Worm (Caenorhabditis elegans) whole organism, young adult: ENCODE measurements around the gene pmp-2.

Source experiments
- Y95B8A.8 ChIP-seq: fragments of 200-800 bp; sonication (Bioruptor generic); IDR thresholded peaks from 2 replicates; pipeline ENCODE4 v1.3.6; 2022; ENCODE audit warnings: missing genetic modification reagents, missing genetic modification characterization, missing compliant biosample characterization
- efl-1 ChIP-seq: fragments of 150-350 bp; optimal IDR thresholded peaks from 2 replicates; lab custom pipeline; 2014; ENCODE audit warnings: missing biosample characterization, missing genetic modification reagents, missing genetic modification characterization
- ets-4 ChIP-seq: fragments of 200-800 bp; sonication (Bioruptor generic); optimal IDR thresholded peaks from 2 replicates; lab custom pipeline; 2018; ENCODE audit warnings: mild to moderate bottlenecking, missing genetic modification characterization, missing compliant biosample characterization
- rcor-1 ChIP-seq: fragments of 200-800 bp; sonication (Bioruptor generic); IDR thresholded peaks from 2 replicates; pipeline ENCODE4 v1.3.6; 2022; ENCODE audit warnings: missing genetic modification reagents, missing genetic modification characterization, missing compliant biosample characterization
- somi-1 ChIP-seq: fragments of 200-800 bp; sonication (Bioruptor generic); optimal IDR thresholded peaks from 2 replicates; lab custom pipeline; 2018; ENCODE audit warnings: mild to moderate bottlenecking, missing genetic modification characterization, missing compliant biosample characterization
- ztf-18 ChIP-seq: sonication (generic microtip); optimal IDR thresholded peaks from 2 replicates; lab custom pipeline; 2016; ENCODE audit warnings: missing genotype, mild to moderate bottlenecking, missing genetic modification characterization, missing compliant biosample characterization

DNA sequence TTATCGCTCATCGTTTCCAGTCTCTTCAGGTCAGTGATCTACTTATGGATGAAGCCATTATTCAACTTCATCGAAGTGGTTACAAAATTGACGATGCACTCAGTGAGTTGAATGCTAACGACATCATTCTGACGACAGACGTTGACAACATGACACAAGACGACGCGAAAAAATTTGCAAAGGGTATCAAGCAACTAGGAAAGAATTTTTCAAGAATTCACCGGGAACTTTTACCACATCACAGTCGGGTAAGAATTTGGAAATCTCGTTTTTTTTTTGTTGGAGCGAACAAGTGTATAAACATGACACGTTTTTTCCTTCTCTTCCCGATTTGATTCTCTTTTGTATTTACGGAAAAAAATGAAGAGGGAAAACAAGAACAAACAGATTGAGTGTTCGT is 46.9 kb downstream of the pmp-2 start:
- TF ChIP-seq ztf-18 (tag; lab: Kevin White, UChicago) (no peak), somi-1 (no peak), efl-1 (GFP tag; lab: Kevin White, UChicago) (no peak), rcor-1 (GFP tag; lab: Robert Waterston, UW) (no peak), ets-4 (GFP tag; lab: Kevin White, UChicago) (no peak), Y95B8A.8 (no peak)
